Worm (Caenorhabditis elegans) whole organism, early embryonic: ENCODE measurements around the gene C01G6.4.

Experiments used
- F13C5.2 ChIP-seq: sonication (generic microtip); optimal IDR thresholded peaks from 2 replicates; lab custom pipeline; 2017; ENCODE audit warnings: mild to moderate bottlenecking, missing genetic modification characterization, inconsistent platforms, missing compliant biosample characterization
- ama-1 ChIP-seq: fragments of 150-350 bp; optimal IDR thresholded peaks from 2 replicates; lab custom pipeline; 2014
- flt-1 ChIP-seq: fragments of 200-800 bp; sonication (Bioruptor generic); IDR thresholded peaks from 2 replicates; pipeline ENCODE4 v1.3.6; 2022; ENCODE audit warnings: missing genetic modification characterization, missing compliant biosample characterization
- hmbx-1 ChIP-seq: sonication (generic microtip); optimal IDR thresholded peaks from 2 replicates; lab custom pipeline; 2016; ENCODE audit warnings: mild to moderate bottlenecking, missing genetic modification characterization, missing compliant biosample characterization
- hmg-4 ChIP-seq: fragments of 200-800 bp; sonication (Bioruptor generic); optimal IDR thresholded peaks from 2 replicates; lab custom pipeline; 2018; ENCODE audit warnings: mild to moderate bottlenecking, missing genetic modification characterization, missing compliant biosample characterization
- pes-1 ChIP-seq: fragments of 200-800 bp; sonication (Bioruptor generic); IDR thresholded peaks from 2 replicates; pipeline ENCODE4 v1.3.6; 2022; ENCODE audit warnings: missing genetic modification reagents, missing genetic modification characterization, missing compliant biosample characterization
- sea-1 ChIP-seq: fragments of 200-800 bp; sonication (Bioruptor generic); conservative IDR thresholded peaks from 2 replicates; pipeline ENCODE4 v1.3.6; 2022; ENCODE audit warnings: missing genetic modification characterization, missing compliant biosample characterization
- tbx-11 ChIP-seq: fragments of 200-800 bp; sonication (Bioruptor generic); IDR thresholded peaks from 2 replicates; pipeline ENCODE4 v1.3.6; 2022; ENCODE audit warnings: missing genetic modification characterization, missing compliant biosample characterization

ce11 chrII:9299679-9300078 lies 26.8 kb upstream of the C01G6.4 start:
- no peak for TF ChIP-seq pes-1 (GFP tag; lab: Robert Waterston, UW)
- TF ChIP-seq hmg-4 (GFP tag; lab: Kevin White, UChicago), result no peak
- no peak for TF ChIP-seq sea-1 (GFP tag; lab: Robert Waterston, UW)
- TF ChIP-seq ama-1 (lab: Kevin White, UChicago), result no peak
- no peak for TF ChIP-seq tbx-11 (GFP tag; lab: Robert Waterston, UW)
- no peak for TF ChIP-seq F13C5.2 (tag; lab: Kevin White, UChicago)
- no peak for TF ChIP-seq hmbx-1
- TF ChIP-seq flt-1 (GFP tag; lab: Robert Waterston, UW), result no peak
